Worm (Caenorhabditis elegans) whole organism, midembryonic: Measurements from ENCODE around the gene pqn-35.

Source experiments
- flt-1 ChIP-seq: fragments of 200-800 bp; sonication (Bioruptor generic); IDR thresholded peaks from 2 replicates; pipeline ENCODE4 v1.3.6; 2022; ENCODE audit warnings: missing genetic modification characterization, missing compliant biosample characterization
- klf-2 ChIP-seq: fragments of 200-800 bp; sonication (Bioruptor generic); conservative IDR thresholded peaks from 2 replicates; pipeline ENCODE4 v1.3.6; 2022; ENCODE audit warnings: missing genetic modification reagents, missing genetic modification characterization, missing compliant biosample characterization
- ref-1 ChIP-seq: fragments of 200-800 bp; sonication (Bioruptor generic); conservative IDR thresholded peaks from 2 replicates; pipeline ENCODE4 v1.3.6; 2022; ENCODE audit warnings: missing genetic modification reagents, missing genetic modification characterization, missing compliant biosample characterization
- tab-1 ChIP-seq: fragments of 200-800 bp; sonication (Bioruptor generic); IDR thresholded peaks from 2 replicates; pipeline ENCODE4 v1.3.6; 2022; ENCODE audit warnings: missing genetic modification characterization, missing compliant biosample characterization

DNA sequence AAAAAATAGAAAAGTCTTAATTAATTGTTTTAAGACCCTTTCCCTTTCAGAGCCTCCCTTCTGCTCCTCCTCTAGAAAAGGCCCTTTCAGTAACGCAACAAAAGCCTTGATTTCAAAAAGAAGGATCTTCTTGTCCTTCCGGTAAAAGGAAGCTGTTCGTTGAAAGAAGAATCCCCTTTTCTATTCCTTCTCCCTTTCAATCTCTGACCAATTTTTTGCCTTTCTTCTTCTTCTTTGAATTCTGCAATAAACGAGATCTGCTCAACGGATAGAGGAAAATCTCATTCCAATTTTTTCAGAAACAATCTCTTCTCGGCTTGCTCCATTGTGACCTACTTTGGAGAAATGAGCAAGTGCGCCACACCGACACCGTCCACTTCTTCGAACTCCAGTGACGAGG lies 4.7 kb upstream of the pqn-35 start, which contains the start of gene F35D11.3:
- TF ChIP-seq flt-1 (GFP tag; lab: Robert Waterston, UW) (no peak), klf-2 (GFP tag; lab: Robert Waterston, UW) (no peak), tab-1 (GFP tag; lab: Robert Waterston, UW) (no peak), ref-1 (GFP tag; lab: Robert Waterston, UW) (no peak)
